Worm (Caenorhabditis elegans) whole organism, young adult: ENCODE data around the gene F48G7.12.

Experiments
- B0019.2 ChIP-seq: fragments of 200-800 bp; sonication (Bioruptor generic); conservative IDR thresholded peaks from 2 replicates; pipeline ENCODE4 v1.3.6; 2022; ENCODE audit warnings: missing genetic modification reagents, missing genetic modification characterization, missing compliant biosample characterization
- Y53F4B.3 ChIP-seq: fragments of 200-800 bp; sonication (Bioruptor generic); IDR thresholded peaks from 2 replicates; pipeline ENCODE4 v1.3.6; 2022; ENCODE audit warnings: missing genetic modification reagents, missing genetic modification characterization, missing compliant biosample characterization
- hlh-26 ChIP-seq: fragments of 200-800 bp; sonication (Bioruptor generic); conservative IDR thresholded peaks from 2 replicates; pipeline ENCODE4 v1.3.6; 2022; ENCODE audit warnings: missing genetic modification reagents, missing genetic modification characterization, missing compliant biosample characterization
- madf-10 ChIP-seq: sonication (generic microtip); optimal IDR thresholded peaks from 2 replicates; lab custom pipeline; 2016; ENCODE audit warnings: mild to moderate bottlenecking, missing genetic modification characterization, missing compliant biosample characterization
- snpc-1.3 ChIP-seq: sonication (generic microtip); optimal IDR thresholded peaks from 2 replicates; lab custom pipeline; 2017; ENCODE audit warnings: missing genetic modification characterization, mild to moderate bottlenecking, missing compliant biosample characterization, antibody characterized with exemption, moderate library complexity, missing genotype, missing genetic modification reagents; ENCODE audit not compliant: insufficient read depth
- tbx-9 ChIP-seq: sonication (generic microtip); optimal IDR thresholded peaks from 2 replicates; lab custom pipeline; 2016; ENCODE audit warnings: borderline replicate concordance, missing genetic modification characterization, inconsistent platforms, missing compliant biosample characterization

DNA sequence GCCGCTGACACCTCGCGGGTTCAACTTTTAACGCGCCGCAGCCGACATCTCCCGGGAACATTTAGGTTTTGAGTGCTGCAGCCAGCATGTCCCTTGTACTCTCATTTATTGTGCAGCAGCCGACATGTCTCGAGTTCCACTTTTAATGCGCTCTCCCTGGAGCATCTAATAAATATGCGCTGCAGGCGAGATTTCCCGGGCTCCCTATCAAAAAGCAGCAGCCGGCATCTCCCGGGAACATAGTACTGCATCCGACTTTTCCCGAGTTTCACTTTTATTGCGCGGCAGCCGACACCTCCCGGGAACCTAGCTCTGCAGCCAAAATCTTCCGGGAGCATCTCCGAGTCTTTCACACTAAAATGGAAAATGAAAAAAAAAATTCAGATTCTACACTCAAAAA is 25.0 kb downstream of the F48G7.12 start:
- TF ChIP-seq snpc-1.3 (tag; lab: Kevin White, UChicago) (no peak), madf-10 (no peak), hlh-26 (GFP tag; lab: Robert Waterston, UW) (no peak), Y53F4B.3 (GFP tag; lab: Robert Waterston, UW) (no peak), B0019.2 (GFP tag; lab: Robert Waterston, UW) (no peak), tbx-9 (tag; lab: Kevin White, UChicago) (no peak)
